Fruit fly (Drosophila melanogaster): ENCODE data around the gene Lim3.

- TF ChIP-seq kay (GFP tag; ENCODE audit: borderline replicate concordance) = no peak
- TF ChIP-seq pad (GFP tag; optimal IDR thresholded peaks at IDR 0.05) = no peak
- no peak for TF ChIP-seq cnc (optimal IDR thresholded peaks at IDR 0.05)
- no peak for TF ChIP-seq CG11617 (GFP tag; optimal IDR thresholded peaks at IDR 0.05)
- no peak for TF ChIP-seq tj (GFP tag; optimal IDR thresholded peaks at IDR 0.05)
- TF ChIP-seq CG7101 (tag; optimal IDR thresholded peaks at IDR 0.05) = no peak
- TF ChIP-seq bab1 (GFP tag; optimal IDR thresholded peaks at IDR 0.05) = no peak
- TF ChIP-seq CG12768 (GFP tag; optimal IDR thresholded peaks at IDR 0.05) = no peak
- no peak for TF ChIP-seq CG14711 (tag; optimal IDR thresholded peaks at IDR 0.05)
- no peak for TF ChIP-seq toe (GFP tag; optimal IDR thresholded peaks at IDR 0.05)
These were observed 30.3 kb upstream of the Lim3 start for dm6 chr2L:19138361-19139041.
